Worm (Caenorhabditis elegans): ENCODE results near the gene hda-6.
A peak's percentile ranks its signal among the peaks of the same experiment; 100 is the strongest.

The hda-6 gene

DNA sequence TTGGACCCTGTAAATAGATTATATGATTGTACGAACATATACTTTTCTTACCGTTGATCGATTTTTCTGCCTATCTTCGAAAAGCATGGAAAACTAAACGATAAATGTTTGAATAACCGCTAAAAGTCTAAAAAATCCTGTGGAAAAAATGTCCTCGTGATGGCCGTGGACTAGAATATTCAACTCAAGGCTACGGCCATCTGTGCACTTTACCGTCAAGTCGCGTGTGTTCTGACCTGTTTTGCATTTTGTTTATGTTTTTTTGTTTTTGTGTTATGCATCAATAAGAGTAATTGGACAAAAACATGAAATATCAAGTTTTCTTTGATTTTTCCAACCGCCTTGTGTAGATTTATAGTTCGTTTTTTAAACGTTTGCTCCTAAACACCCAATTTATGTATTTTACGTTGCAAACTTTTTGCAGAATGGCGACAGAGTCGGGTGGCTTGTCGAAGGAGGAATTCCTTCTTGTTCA, at the start of gene hda-6, which contains the start of gene F41H10.4 (continued):
- TF ChIP-seq F52B5.7 (tag; optimal IDR thresholded peaks at IDR 0.05) = no peak
- TF ChIP-seq let-607 (tag; optimal IDR thresholded peaks at IDR 0.05) = peak in 1 of 2 experiments; percentile 9
- peak; percentile 40; the same call in 1 of the 2 replicates for TF ChIP-seq nfyb-1 (GFP tag; IDR thresholded peaks at IDR 0.05)
- peak; percentile 54 for TF ChIP-seq lsl-1 (GFP tag; optimal IDR thresholded peaks at IDR 0.05)
- TF ChIP-seq F57C9.4 (tag; optimal IDR thresholded peaks at IDR 0.05) = no peak
- no peak for TF ChIP-seq Y53F4B.3 (GFP tag; IDR thresholded peaks at IDR 0.05)
- no peak for TF ChIP-seq gei-17 (GFP tag; optimal IDR thresholded peaks at IDR 0.05)
- TF ChIP-seq dox-1 (GFP tag; IDR thresholded peaks at IDR 0.05) = peak; percentile 84
- TF ChIP-seq T07F8.4 (tag; optimal IDR thresholded peaks at IDR 0.05) = no peak
- TF ChIP-seq nhr-90 (tag; optimal IDR thresholded peaks at IDR 0.05) = no peak
- no peak for TF ChIP-seq cebp-2 (GFP tag; IDR thresholded peaks at IDR 0.05)
- no peak for TF ChIP-seq repo-1 (tag; optimal IDR thresholded peaks at IDR 0.05)
- no peak for TF ChIP-seq lin-26 (GFP tag; IDR thresholded peaks at IDR 0.05)
- no peak for TF ChIP-seq F22D6.2 (tag; optimal IDR thresholded peaks at IDR 0.05)
- TF ChIP-seq dpff-1 (tag; optimal IDR thresholded peaks at IDR 0.05) = no peak
- TF ChIP-seq egl-18 (GFP tag; IDR thresholded peaks at IDR 0.05) = no peak
- no peak for TF ChIP-seq let-526 (GFP tag; IDR thresholded peaks at IDR 0.05)
- no peak for TF ChIP-seq ets-4 (GFP tag; optimal IDR thresholded peaks at IDR 0.05)
- no peak for TF ChIP-seq ztf-22 (GFP tag; optimal IDR thresholded peaks at IDR 0.05)
- no peak for TF ChIP-seq lag-1 (GFP tag; IDR thresholded peaks at IDR 0.05)
- no peak for TF ChIP-seq F57A8.1 (GFP tag; optimal IDR thresholded peaks at IDR 0.05)
- peak; percentile 92 for TF ChIP-seq ceh-27 (GFP tag; optimal IDR thresholded peaks at IDR 0.05)
- TF ChIP-seq ama-1 (optimal IDR thresholded peaks at IDR 0.05) = no peak
- no peak for TF ChIP-seq ama-1 (GFP tag; optimal IDR thresholded peaks at IDR 0.05)
- TF ChIP-seq hmg-20 (GFP tag; IDR thresholded peaks at IDR 0.05) = no peak
- TF ChIP-seq snpc-1.1 (tag; optimal IDR thresholded peaks at IDR 0.05; ENCODE audit: insufficient read depth) = peak; percentile 65
- TF ChIP-seq ceh-100 (GFP tag; IDR thresholded peaks at IDR 0.05) = 0 out of 2 replicates have a peak, but pooled peaks have one; percentile 11
- no peak for TF ChIP-seq tbx-9 (tag; optimal IDR thresholded peaks at IDR 0.05; ENCODE audit: borderline replicate concordance)
- no peak for TF ChIP-seq rpc-1 (optimal IDR thresholded peaks at IDR 0.05)
- no peak for TF ChIP-seq rpc-1 (tag; optimal IDR thresholded peaks at IDR 0.05)
- no peak for TF ChIP-seq attf-3 (GFP tag; conservative IDR thresholded peaks at IDR 0.05)

DNA sequence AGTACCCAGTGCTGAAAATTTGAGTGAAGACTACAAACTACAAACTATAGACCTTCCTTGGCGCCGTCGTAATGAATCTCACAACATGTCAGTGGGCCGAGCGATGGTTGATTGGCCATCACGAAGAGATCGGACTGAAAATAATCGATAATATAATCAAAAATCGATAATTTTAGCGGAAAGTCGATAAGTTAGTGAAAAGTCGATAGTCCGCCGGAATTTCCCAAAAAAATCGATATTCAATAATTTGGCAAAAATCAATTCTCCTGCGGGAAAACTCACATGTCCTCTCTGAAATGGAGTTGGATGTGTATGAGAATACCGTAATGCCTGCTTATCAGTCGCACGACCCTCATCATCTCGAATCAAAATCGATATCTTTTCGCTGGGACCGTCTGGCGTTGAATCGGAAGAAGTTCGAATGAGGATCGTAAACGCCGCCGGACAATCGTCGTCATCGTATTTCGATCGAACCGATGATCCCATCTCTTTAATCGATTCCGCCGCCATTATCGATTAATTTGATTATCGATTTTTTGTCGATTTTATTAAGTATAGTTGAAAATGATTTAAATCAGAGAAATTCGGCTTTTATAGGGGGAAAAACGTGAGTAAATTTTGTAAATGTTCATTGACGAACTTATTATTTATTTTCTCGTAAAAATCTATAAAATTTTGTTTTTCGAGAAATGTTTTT, 47.7 kb upstream of the hda-6 start, which contains the start of gene ZK616.8:
Gene ZK616.8 (minus strand): TSS at position 553 of the 697 bp plus-strand sequence.
- TF ChIP-seq zfh-2 (GFP tag; conservative IDR thresholded peaks at IDR 0.05) (no peak), egrh-3 (GFP tag; IDR thresholded peaks at IDR 0.05) (no peak), C06A6.2 (GFP tag; conservative IDR thresholded peaks at IDR 0.05) (no peak), egl-44 (GFP tag; IDR thresholded peaks at IDR 0.05) (no peak), F57C9.4 (tag; optimal IDR thresholded peaks at IDR 0.05) (no peak), dpl-1 (GFP tag; optimal IDR thresholded peaks at IDR 0.05) (no peak), snpc-4 (GFP tag; optimal IDR thresholded peaks at IDR 0.05) (no peak), snpc-4 (tag; optimal IDR thresholded peaks at IDR 0.05) (no peak), gei-17 (GFP tag; optimal IDR thresholded peaks at IDR 0.05) (no peak)

All from whole organism, young adult.